Worm (Caenorhabditis elegans) whole organism, L4 larva: Measurements from ENCODE around the gene tatn-1.

Source experiments
- F44E2.7 ChIP-seq: fragments of 200-800 bp; sonication (Bioruptor generic); IDR thresholded peaks from 2 replicates; pipeline ENCODE4 v2.1.2; 2022; ENCODE audit warnings: missing genetic modification characterization, missing compliant biosample characterization
- Y105C5A.15 ChIP-seq: fragments of 200-800 bp; sonication (Bioruptor generic); IDR thresholded peaks from 2 replicates; pipeline ENCODE4 v1.3.6; 2022; ENCODE audit warnings: missing genetic modification characterization, missing compliant biosample characterization
- Y48G9A.11 ChIP-seq: fragments of 200-800 bp; sonication (Bioruptor generic); IDR thresholded peaks from 2 replicates; pipeline ENCODE4 v1.3.6; 2022; ENCODE audit warnings: missing genetic modification reagents, missing genetic modification characterization, missing compliant biosample characterization
- aha-1 ChIP-seq: fragments of 150-350 bp; peaks from one replicate; lab custom pipeline; 2014; ENCODE audit warnings: missing biosample characterization, missing genetic modification characterization
- aly-2 ChIP-seq: sonication (generic microtip); optimal IDR thresholded peaks from 2 replicates; lab custom pipeline; 2018; ENCODE audit warnings: missing biosample characterization, missing genetic modification characterization
- ama-1 ChIP-seq: fragments of 150-350 bp; optimal IDR thresholded peaks from 2 replicates; lab custom pipeline; 2014; ENCODE audit warnings: inconsistent platforms, mixed read lengths
- arid-1 ChIP-seq: fragments of 200-800 bp; sonication (Bioruptor generic); conservative IDR thresholded peaks from 2 replicates; pipeline ENCODE4 v1.3.6; 2022; ENCODE audit warnings: missing genetic modification reagents, missing genetic modification characterization, missing compliant biosample characterization
- ceh-32 ChIP-seq: sonication (generic microtip); optimal IDR thresholded peaks from 2 replicates; lab custom pipeline; 2016; ENCODE audit warnings: mild to moderate bottlenecking, missing genetic modification characterization, missing compliant biosample characterization; ENCODE audit not compliant: poor library complexity
- ces-1 ChIP-seq: fragments of 150-350 bp; sonication (generic microtip); optimal IDR thresholded peaks from 4 replicates; lab custom pipeline; 2014; ENCODE audit warnings: missing biosample characterization, missing genetic modification reagents, missing genetic modification characterization
- cey-2 ChIP-seq: sonication (generic microtip); optimal IDR thresholded peaks from 3 replicates; lab custom pipeline; 2017; ENCODE audit warnings: missing genetic modification characterization, mild to moderate bottlenecking, missing compliant biosample characterization, antibody characterized with exemption, borderline replicate concordance; ENCODE audit not compliant: insufficient read depth
- ctbp-1 ChIP-seq: fragments of 200-800 bp; sonication (Bioruptor generic); IDR thresholded peaks from 2 replicates; pipeline ENCODE4 v1.3.6; 2022; ENCODE audit warnings: missing genetic modification reagents, missing genetic modification characterization, missing compliant biosample characterization
- daf-16 ChIP-seq, 3 experiments: sonication (generic microtip); optimal IDR thresholded peaks; 2 replicates each; lab custom pipeline; 2016 to 2017; ENCODE audit warnings: missing genetic modification characterization in 3 of 3, missing genetic modification reagents in 3 of 3, mild to moderate bottlenecking in 2 of 3, missing compliant biosample characterization in 2 of 3, missing biosample characterization in 1 of 3, moderate library complexity in 1 of 3
- daf-19 ChIP-seq: fragments of 200-800 bp; sonication (Bioruptor generic); conservative IDR thresholded peaks from 2 replicates; pipeline ENCODE4 v1.3.6; 2022; ENCODE audit warnings: missing genetic modification characterization, missing compliant biosample characterization
- dpl-1 ChIP-seq: fragments of 150-350 bp; optimal IDR thresholded peaks from 2 replicates; lab custom pipeline; 2014; ENCODE audit warnings: missing biosample characterization, missing genetic modification reagents, missing genetic modification characterization
- duxl-1 ChIP-seq: sonication (generic microtip); optimal IDR thresholded peaks from 2 replicates; lab custom pipeline; 2016; ENCODE audit warnings: mild to moderate bottlenecking, missing genetic modification characterization, moderate library complexity, missing compliant biosample characterization; ENCODE audit not compliant: poor library complexity
- fos-1 ChIP-seq: fragments of 150-350 bp; optimal IDR thresholded peaks from 2 replicates; lab custom pipeline; 2014; ENCODE audit warnings: missing biosample characterization, missing genetic modification characterization
- hlh-30 ChIP-seq: sonication (generic microtip); optimal IDR thresholded peaks from 2 replicates; lab custom pipeline; 2017; ENCODE audit warnings: antibody characterized with exemption, mild to moderate bottlenecking, missing genetic modification characterization, missing compliant biosample characterization; ENCODE audit not compliant: insufficient read depth
- hmg-1.1 ChIP-seq: fragments of 200-800 bp; sonication (Bioruptor generic); IDR thresholded peaks from 2 replicates; pipeline ENCODE4 v1.3.6; 2022; ENCODE audit warnings: missing genetic modification reagents, missing genetic modification characterization, missing compliant biosample characterization
- lim-7 ChIP-seq: fragments of 200-800 bp; sonication (Bioruptor generic); IDR thresholded peaks from 2 replicates; pipeline ENCODE4 v1.3.6; 2022; ENCODE audit warnings: missing genetic modification characterization, missing compliant biosample characterization
- lin-39 ChIP-seq: fragments of 150-350 bp; optimal IDR thresholded peaks from 2 replicates; lab custom pipeline; 2014; ENCODE audit warnings: missing biosample characterization, missing genetic modification reagents, missing genetic modification characterization
- madf-9 ChIP-seq: fragments of 200-800 bp; sonication (Bioruptor generic); conservative IDR thresholded peaks from 2 replicates; pipeline ENCODE4 v1.3.6; 2022; ENCODE audit warnings: missing genetic modification reagents, missing genetic modification characterization, missing compliant biosample characterization
- mep-1 ChIP-seq: fragments of 150-350 bp; sonication (generic microtip); optimal IDR thresholded peaks from 3 replicates; lab custom pipeline; 2014; ENCODE audit warnings: missing biosample characterization, missing genetic modification characterization
- mxl-2 ChIP-seq: fragments of 200-800 bp; sonication (Bioruptor generic); conservative IDR thresholded peaks from 2 replicates; pipeline ENCODE4 v1.3.6; 2022; ENCODE audit warnings: missing genetic modification reagents, missing genetic modification characterization, missing compliant biosample characterization
- mxl-3 ChIP-seq: fragments of 200-800 bp; sonication (Bioruptor generic); optimal IDR thresholded peaks from 2 replicates; lab custom pipeline; 2018; ENCODE audit warnings: mild to moderate bottlenecking, missing genetic modification characterization, missing compliant biosample characterization
- nhr-10 ChIP-seq: fragments of 150-350 bp; optimal IDR thresholded peaks from 2 replicates; lab custom pipeline; 2014; ENCODE audit warnings: missing biosample characterization, missing genetic modification characterization
- nhr-102 ChIP-seq: sonication (generic microtip); optimal IDR thresholded peaks from 2 replicates; lab custom pipeline; 2016; ENCODE audit warnings: mild to moderate bottlenecking, missing genetic modification characterization, moderate library complexity, missing compliant biosample characterization
- nhr-28 ChIP-seq: fragments of 150-350 bp; optimal IDR thresholded peaks from 2 replicates; lab custom pipeline; 2014; ENCODE audit warnings: missing biosample characterization, missing genetic modification characterization
- nhr-6 ChIP-seq: fragments of 150-350 bp; optimal IDR thresholded peaks from 2 replicates; lab custom pipeline; 2014; ENCODE audit warnings: missing biosample characterization, missing genetic modification characterization
- php-3 ChIP-seq: fragments of 200-800 bp; sonication (Bioruptor generic); IDR thresholded peaks from 2 replicates; pipeline ENCODE4 v1.3.6; 2022; ENCODE audit warnings: missing genetic modification reagents, missing genetic modification characterization, missing compliant biosample characterization
- sdz-12 ChIP-seq: fragments of 200-800 bp; sonication (Bioruptor generic); optimal IDR thresholded peaks from 2 replicates; lab custom pipeline; 2018; ENCODE audit warnings: mild to moderate bottlenecking, missing genetic modification characterization, missing compliant biosample characterization
- set-16 ChIP-seq: fragments of 200-800 bp; sonication (Bioruptor generic); IDR thresholded peaks from 2 replicates; pipeline ENCODE4 v1.3.6; 2022; ENCODE audit warnings: missing genetic modification reagents, missing genetic modification characterization, missing compliant biosample characterization
- snpc-1.2 ChIP-seq: fragments of 200-800 bp; sonication (Bioruptor generic); IDR thresholded peaks from 2 replicates; pipeline ENCODE4 v1.3.6; 2022; ENCODE audit warnings: missing genetic modification reagents, missing genetic modification characterization, missing compliant biosample characterization
- spr-3 ChIP-seq: fragments of 200-800 bp; sonication (Bioruptor generic); optimal IDR thresholded peaks from 2 replicates; lab custom pipeline; 2018; ENCODE audit warnings: mild to moderate bottlenecking, missing genetic modification characterization, missing compliant biosample characterization
- tag-97 ChIP-seq: fragments of 200-800 bp; sonication (Bioruptor generic); IDR thresholded peaks from 2 replicates; pipeline ENCODE4 v1.3.6; 2022; ENCODE audit warnings: missing genetic modification characterization, missing compliant biosample characterization
- vab-7 ChIP-seq: fragments of 200-800 bp; sonication (Bioruptor generic); IDR thresholded peaks from 2 replicates; pipeline ENCODE4 v1.3.6; 2022; ENCODE audit warnings: missing genetic modification reagents, missing genetic modification characterization, missing compliant biosample characterization
- zip-2 ChIP-seq: fragments of 150-350 bp; optimal IDR thresholded peaks from 2 replicates; lab custom pipeline; 2014; ENCODE audit warnings: missing biosample characterization, missing genetic modification characterization

The tatn-1 gene

ce11 chrX:14804706-14805105 lies 13.9 kb downstream of the tatn-1 start (continued):
- TF ChIP-seq daf-19 (GFP tag; lab: Robert Waterston, UW) (peak; percentile 89), daf-16 (GFP tag; optimal IDR thresholded peaks at IDR 0.05; lab: Kevin White, UChicago) (peak; percentile 46 to 88), daf-16 (tag; optimal IDR thresholded peaks at IDR 0.05; lab: Kevin White, UChicago) (peak; percentile 38), ces-1 (GFP tag; lab: Kevin White, UChicago) (no peak), set-16 (GFP tag; lab: Robert Waterston, UW) (no peak; the same call in 1 of the 2 replicates), mep-1 (tag; lab: Kevin White, UChicago) (peak; percentile 72), duxl-1 (tag; lab: Kevin White, UChicago) (peak; percentile 68), dpl-1 (GFP tag; lab: Kevin White, UChicago) (no peak), aly-2 (tag; lab: Kevin White, UChicago) (no peak), F44E2.7 (GFP tag; lab: Robert Waterston, UW) (0 out of 2 replicates have a peak, but pooled peaks have one; percentile 40), nhr-102 (tag; lab: Kevin White, UChicago) (peak; percentile 68), hmg-1.1 (GFP tag; lab: Robert Waterston, UW) (peak; percentile 84), cey-2 (tag; lab: Kevin White, UChicago) (no peak), sdz-12 (GFP tag; lab: Kevin White, UChicago) (no peak), tag-97 (GFP tag; lab: Robert Waterston, UW) (0 out of 2 replicates have a peak, but pooled peaks have one; percentile 54), mxl-2 (GFP tag; lab: Robert Waterston, UW) (peak; percentile 73; the same call in 1 of the 2 replicates), nhr-6 (tag; lab: Kevin White, UChicago) (peak; percentile 32), snpc-1.2 (peak; percentile 82), ctbp-1 (GFP tag; lab: Robert Waterston, UW) (peak; percentile 57; the same call in 1 of the 2 replicates), hlh-30 (tag; lab: Kevin White, UChicago) (peak; percentile 43), zip-2 (tag; lab: Kevin White, UChicago) (peak; percentile 19), mxl-3 (peak; percentile 59), nhr-28 (peak; percentile 13), php-3 (GFP tag; lab: Robert Waterston, UW) (peak; percentile 69; the same call in 1 of the 2 replicates), lin-39 (tag; lab: Kevin White, UChicago) (no peak), Y48G9A.11 (GFP tag; lab: Robert Waterston, UW) (0 out of 2 replicates have a peak, but pooled peaks have one; percentile 7), nhr-10 (tag; lab: Kevin White, UChicago) (no peak), arid-1 (GFP tag; lab: Robert Waterston, UW) (peak; percentile 79)

DNA sequence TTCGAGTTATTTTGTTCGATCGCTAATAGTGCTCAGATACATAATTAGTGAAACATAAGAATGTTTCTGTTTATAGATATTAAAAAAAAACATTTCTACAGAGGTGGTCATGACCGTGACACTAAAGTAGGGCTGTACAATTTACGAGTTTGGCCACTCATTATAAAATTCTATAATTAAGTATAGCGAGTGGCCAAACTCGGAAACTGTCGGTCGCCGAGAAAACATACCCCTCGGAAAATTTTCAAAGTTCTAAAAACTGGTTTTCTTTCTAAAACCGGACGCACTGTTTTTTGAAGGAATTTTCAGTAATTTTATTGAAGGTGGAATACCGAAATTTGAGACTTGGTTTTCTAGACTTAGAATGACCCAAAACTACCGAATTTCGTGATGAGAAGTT lies 14.9 kb downstream of the tatn-1 start:
- TF ChIP-seq madf-9 (GFP tag; lab: Robert Waterston, UW) (no peak), sdz-12 (GFP tag; lab: Kevin White, UChicago) (no peak), ceh-32 (tag; lab: Kevin White, UChicago) (no peak)
- TF ChIP-seq, all 104 proteins: peak for 0

DNA sequence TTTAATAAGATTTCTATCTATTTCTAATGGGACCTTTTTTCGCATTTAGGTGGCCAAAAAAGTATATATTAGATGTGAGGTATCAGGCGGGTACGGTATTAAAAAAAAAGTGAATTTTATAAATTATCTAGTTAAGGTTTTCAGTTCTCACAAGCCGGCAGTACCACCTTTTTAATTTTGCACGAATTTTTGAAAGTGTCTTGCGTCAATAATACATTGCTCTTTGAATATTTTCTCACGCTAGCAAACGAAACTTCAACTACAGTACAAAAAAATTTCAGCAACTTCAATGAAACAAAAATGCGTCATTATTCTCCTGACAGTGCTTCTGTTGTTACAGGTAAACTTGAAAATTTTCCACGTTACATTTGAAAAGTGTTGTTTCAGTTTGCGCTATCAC lies 16.1 kb downstream of the tatn-1 start, which contains the start of gene F42D1.4:
Gene F42D1.4, plus strand, starts transcription at position 301 of the 400 bp plus-strand sequence.
- TF ChIP-seq mep-1 (tag; lab: Kevin White, UChicago): no peak
- TF ChIP-seq fos-1 (tag; lab: Kevin White, UChicago): no peak
- TF ChIP-seq spr-3 (GFP tag; lab: Kevin White, UChicago): no peak
- no peak for TF ChIP-seq ama-1 (lab: Kevin White, UChicago)
- TF ChIP-seq vab-7: no peak
- no peak for TF ChIP-seq lin-39 (tag; lab: Kevin White, UChicago)
- TF ChIP-seq lim-7 (GFP tag; lab: Robert Waterston, UW): no peak
- TF ChIP-seq aha-1 (tag; lab: Kevin White, UChicago): no peak
- TF ChIP-seq Y48G9A.11 (GFP tag; lab: Robert Waterston, UW): no peak
- TF ChIP-seq Y105C5A.15 (GFP tag; lab: Robert Waterston, UW): no peak
